Worm (Caenorhabditis elegans) whole organism, young adult: Measurements from ENCODE around the gene K07C11.8.

ENCODE experiments used
- B0019.2 ChIP-seq: fragments of 200-800 bp; sonication (Bioruptor generic); conservative IDR thresholded peaks from 2 replicates; pipeline ENCODE4 v1.3.6; 2022; ENCODE audit warnings: missing genetic modification reagents, missing genetic modification characterization, missing compliant biosample characterization
- C06A6.2 ChIP-seq: fragments of 200-800 bp; sonication (Bioruptor generic); conservative IDR thresholded peaks from 2 replicates; pipeline ENCODE4 v1.3.6; 2022; ENCODE audit warnings: missing genetic modification characterization, missing compliant biosample characterization
- C17E4.6 ChIP-seq: fragments of 200-800 bp; sonication (Bioruptor generic); IDR thresholded peaks from 2 replicates; pipeline ENCODE4 v1.3.6; 2022; ENCODE audit warnings: missing genetic modification reagents, missing genetic modification characterization, missing compliant biosample characterization
- F23B12.7 ChIP-seq: sonication (generic microtip); optimal IDR thresholded peaks from 2 replicates; lab custom pipeline; 2017; ENCODE audit warnings: missing genetic modification characterization, mild to moderate bottlenecking, missing compliant biosample characterization, antibody characterized with exemption, moderate library complexity; ENCODE audit not compliant: insufficient read depth
- F37B4.10 ChIP-seq: fragments of 200-800 bp; sonication (Bioruptor generic); IDR thresholded peaks from 2 replicates; pipeline ENCODE4 v1.3.6; 2022; ENCODE audit warnings: missing genetic modification characterization, missing compliant biosample characterization
- F39B2.1 ChIP-seq: fragments of 200-800 bp; sonication (Bioruptor generic); IDR thresholded peaks from 2 replicates; pipeline ENCODE4 v1.3.6; 2022; ENCODE audit warnings: missing genetic modification reagents, missing genetic modification characterization, missing compliant biosample characterization
- F49E8.2 ChIP-seq: sonication (generic microtip); optimal IDR thresholded peaks from 3 replicates; lab custom pipeline; 2017; ENCODE audit warnings: missing genetic modification characterization, mild to moderate bottlenecking, missing compliant biosample characterization, antibody characterized with exemption, moderate library complexity; ENCODE audit not compliant: insufficient read depth
- F55B11.4 ChIP-seq: sonication (generic microtip); optimal IDR thresholded peaks from 2 replicates; lab custom pipeline; 2016; ENCODE audit warnings: missing compliant biosample characterization, missing genetic modification characterization, borderline replicate concordance; ENCODE audit not compliant: insufficient read depth
- F57A8.1 ChIP-seq: fragments of 200-800 bp; sonication (Bioruptor generic); optimal IDR thresholded peaks from 2 replicates; lab custom pipeline; 2018; ENCODE audit warnings: mild to moderate bottlenecking, missing genetic modification characterization, moderate library complexity, missing compliant biosample characterization
- T07F8.4 ChIP-seq: sonication (generic microtip); optimal IDR thresholded peaks from 2 replicates; lab custom pipeline; 2016; ENCODE audit warnings: mild to moderate bottlenecking, missing genetic modification characterization, moderate library complexity, missing compliant biosample characterization
- Y53F4B.3 ChIP-seq: fragments of 200-800 bp; sonication (Bioruptor generic); IDR thresholded peaks from 2 replicates; pipeline ENCODE4 v1.3.6; 2022; ENCODE audit warnings: missing genetic modification reagents, missing genetic modification characterization, missing compliant biosample characterization
- Y53G8AR.9 ChIP-seq: fragments of 200-800 bp; sonication (Bioruptor generic); conservative IDR thresholded peaks from 2 replicates; pipeline ENCODE4 v1.3.6; 2022; ENCODE audit warnings: missing genetic modification reagents, missing genetic modification characterization, missing compliant biosample characterization
- ZK185.1 ChIP-seq: sonication (generic microtip); optimal IDR thresholded peaks from 2 replicates; lab custom pipeline; 2016; ENCODE audit warnings: mild to moderate bottlenecking, missing genetic modification characterization, missing compliant biosample characterization; ENCODE audit not compliant: poor library complexity, severe bottlenecking
- ama-1 ChIP-seq, 3 experiments: fragments of 150-350 bp in 1 of 3; sonication (generic microtip) in 2 of 3; optimal IDR thresholded peaks; 2 replicates each; lab custom pipeline; 2014 to 2018; ENCODE audit warnings: missing biosample characterization in 2 of 3, missing genetic modification characterization in 2 of 3, missing genetic modification reagents in 2 of 3
- aptf-3 ChIP-seq: fragments of 200-800 bp; sonication (Bioruptor generic); IDR thresholded peaks from 2 replicates; pipeline ENCODE4 v1.3.6; 2022; ENCODE audit warnings: missing genetic modification characterization, missing compliant biosample characterization
- athp-1 ChIP-seq: sonication (generic microtip); optimal IDR thresholded peaks from 2 replicates; lab custom pipeline; 2017; ENCODE audit warnings: mild to moderate bottlenecking, missing genetic modification characterization, missing compliant biosample characterization
- attf-3 ChIP-seq: fragments of 200-800 bp; sonication (Bioruptor generic); conservative IDR thresholded peaks from 2 replicates; pipeline ENCODE4 v1.3.6; 2022; ENCODE audit warnings: missing genetic modification reagents, missing genetic modification characterization, missing compliant biosample characterization
- bed-1 ChIP-seq: fragments of 200-800 bp; sonication (Bioruptor generic); IDR thresholded peaks from 2 replicates; pipeline ENCODE4 v1.3.6; 2022; ENCODE audit warnings: missing genetic modification reagents, missing genetic modification characterization, missing compliant biosample characterization
- ccch-3 ChIP-seq: fragments of 200-800 bp; sonication (Bioruptor generic); optimal IDR thresholded peaks from 2 replicates; lab custom pipeline; 2018; ENCODE audit warnings: mild to moderate bottlenecking, missing genetic modification characterization, missing compliant biosample characterization
- ceh-100 ChIP-seq: fragments of 200-800 bp; sonication (Bioruptor generic); IDR thresholded peaks from 2 replicates; pipeline ENCODE4 v1.3.6; 2022; ENCODE audit warnings: missing genetic modification reagents, missing genetic modification characterization, missing compliant biosample characterization
- ceh-27 ChIP-seq: fragments of 200-800 bp; sonication (Bioruptor generic); optimal IDR thresholded peaks from 2 replicates; lab custom pipeline; 2018; ENCODE audit warnings: mild to moderate bottlenecking, missing genetic modification characterization, moderate library complexity, missing compliant biosample characterization
- ceh-58 ChIP-seq: fragments of 200-800 bp; sonication (Bioruptor generic); IDR thresholded peaks from 2 replicates; pipeline ENCODE4 v1.3.6; 2022; ENCODE audit warnings: missing genetic modification characterization, missing compliant biosample characterization
- dpff-1 ChIP-seq: sonication (generic microtip); optimal IDR thresholded peaks from 2 replicates; lab custom pipeline; 2017; ENCODE audit warnings: mild to moderate bottlenecking, missing genetic modification characterization, missing compliant biosample characterization
- dpl-1 ChIP-seq: fragments of 150-350 bp; optimal IDR thresholded peaks from 2 replicates; lab custom pipeline; 2014; ENCODE audit warnings: missing biosample characterization, missing genetic modification reagents, missing genetic modification characterization
- efl-1 ChIP-seq: fragments of 150-350 bp; optimal IDR thresholded peaks from 2 replicates; lab custom pipeline; 2014; ENCODE audit warnings: missing biosample characterization, missing genetic modification reagents, missing genetic modification characterization
- egl-18 ChIP-seq: fragments of 200-800 bp; sonication (Bioruptor generic); IDR thresholded peaks from 2 replicates; pipeline ENCODE4 v1.3.6; 2022; ENCODE audit warnings: missing genetic modification reagents, missing genetic modification characterization, missing compliant biosample characterization
- ets-4 ChIP-seq: fragments of 200-800 bp; sonication (Bioruptor generic); optimal IDR thresholded peaks from 2 replicates; lab custom pipeline; 2018; ENCODE audit warnings: mild to moderate bottlenecking, missing genetic modification characterization, missing compliant biosample characterization
- hlh-12 ChIP-seq: sonication (generic microtip); optimal IDR thresholded peaks from 2 replicates; lab custom pipeline; 2016; ENCODE audit warnings: missing genetic modification characterization, missing compliant biosample characterization
- hrde-1 ChIP-seq: sonication (generic microtip); optimal IDR thresholded peaks from 2 replicates; lab custom pipeline; 2016; ENCODE audit warnings: missing genetic modification characterization, mild to moderate bottlenecking, missing compliant biosample characterization, moderate library complexity, missing genotype, missing genetic modification reagents, borderline replicate concordance
- lsl-1 ChIP-seq: fragments of 200-800 bp; sonication (Bioruptor generic); optimal IDR thresholded peaks from 2 replicates; lab custom pipeline; 2018; ENCODE audit warnings: mild to moderate bottlenecking, missing genetic modification characterization, moderate library complexity, missing compliant biosample characterization
- lsy-27 ChIP-seq: sonication (generic microtip); optimal IDR thresholded peaks from 2 replicates; lab custom pipeline; 2017; ENCODE audit warnings: missing genetic modification characterization, mild to moderate bottlenecking, missing compliant biosample characterization, antibody characterized with exemption, missing genotype, borderline replicate concordance; ENCODE audit not compliant: insufficient read depth
- madf-10 ChIP-seq: sonication (generic microtip); optimal IDR thresholded peaks from 2 replicates; lab custom pipeline; 2016; ENCODE audit warnings: mild to moderate bottlenecking, missing genetic modification characterization, missing compliant biosample characterization
- madf-3 ChIP-seq: fragments of 200-800 bp; sonication (Bioruptor generic); IDR thresholded peaks from 2 replicates; pipeline ENCODE4 v1.3.6; 2022; ENCODE audit warnings: missing genetic modification reagents, missing genetic modification characterization, missing compliant biosample characterization
- madf-8 ChIP-seq: fragments of 200-800 bp; sonication (Bioruptor generic); conservative IDR thresholded peaks from 2 replicates; pipeline ENCODE4 v1.3.6; 2022; ENCODE audit warnings: missing genetic modification reagents, missing genetic modification characterization, missing compliant biosample characterization
- mel-28 ChIP-seq: sonication (generic microtip); optimal IDR thresholded peaks from 2 replicates; lab custom pipeline; 2016; ENCODE audit warnings: borderline replicate concordance, mild to moderate bottlenecking, missing genetic modification characterization, missing compliant biosample characterization
- mxl-1 ChIP-seq: sonication (generic microtip); optimal IDR thresholded peaks from 2 replicates; lab custom pipeline; 2016; ENCODE audit warnings: missing genetic modification characterization, missing compliant biosample characterization
- nfya-1 ChIP-seq: sonication (generic microtip); optimal IDR thresholded peaks from 2 replicates; lab custom pipeline; 2017; ENCODE audit warnings: antibody characterized with exemption, missing compliant biosample characterization, missing genetic modification characterization, borderline replicate concordance; ENCODE audit not compliant: insufficient read depth
- nhr-120 ChIP-seq: fragments of 200-800 bp; sonication (Bioruptor generic); IDR thresholded peaks from 2 replicates; pipeline ENCODE4 v1.3.6; 2022; ENCODE audit warnings: missing genetic modification characterization, missing compliant biosample characterization
- nhr-27 ChIP-seq: fragments of 200-800 bp; sonication (Bioruptor generic); optimal IDR thresholded peaks from 2 replicates; lab custom pipeline; 2018; ENCODE audit warnings: mild to moderate bottlenecking, missing genetic modification characterization, moderate library complexity, missing compliant biosample characterization
- nhr-90 ChIP-seq: sonication (generic microtip); optimal IDR thresholded peaks from 2 replicates; lab custom pipeline; 2016; ENCODE audit warnings: missing genotype, mild to moderate bottlenecking, missing genetic modification characterization, missing compliant biosample characterization
- pha-4 ChIP-seq: fragments of 150-350 bp; sonication (generic microtip); optimal IDR thresholded peaks from 2 replicates; lab custom pipeline; 2014; ENCODE audit warnings: missing biosample characterization, missing genetic modification reagents, missing genetic modification characterization
- rcor-1 ChIP-seq: fragments of 200-800 bp; sonication (Bioruptor generic); IDR thresholded peaks from 2 replicates; pipeline ENCODE4 v1.3.6; 2022; ENCODE audit warnings: missing genetic modification reagents, missing genetic modification characterization, missing compliant biosample characterization
- repo-1 ChIP-seq: sonication (generic microtip); optimal IDR thresholded peaks from 2 replicates; lab custom pipeline; 2017; ENCODE audit warnings: mild to moderate bottlenecking, missing genetic modification characterization, missing compliant biosample characterization
- sptf-2 ChIP-seq: fragments of 200-800 bp; sonication (Bioruptor generic); optimal IDR thresholded peaks from 2 replicates; lab custom pipeline; 2018; ENCODE audit warnings: mild to moderate bottlenecking, missing genetic modification characterization, missing compliant biosample characterization
- tbp1 ChIP-seq: fragments of 200-800 bp; sonication (Bioruptor generic); optimal IDR thresholded peaks from 2 replicates; lab custom pipeline; 2018; ENCODE audit warnings: mild to moderate bottlenecking, missing genetic modification characterization, missing compliant biosample characterization
- xnd-1 ChIP-seq: sonication (generic microtip); optimal IDR thresholded peaks from 2 replicates; lab custom pipeline; 2016; ENCODE audit warnings: missing genotype, missing genetic modification reagents, missing genetic modification characterization, missing compliant biosample characterization
- ztf-18 ChIP-seq: sonication (generic microtip); optimal IDR thresholded peaks from 2 replicates; lab custom pipeline; 2016; ENCODE audit warnings: missing genotype, mild to moderate bottlenecking, missing genetic modification characterization, missing compliant biosample characterization
- ztf-26 ChIP-seq: sonication (generic microtip); optimal IDR thresholded peaks from 2 replicates; lab custom pipeline; 2017; ENCODE audit warnings: missing genetic modification characterization, missing compliant biosample characterization

The K07C11.8 gene

DNA sequence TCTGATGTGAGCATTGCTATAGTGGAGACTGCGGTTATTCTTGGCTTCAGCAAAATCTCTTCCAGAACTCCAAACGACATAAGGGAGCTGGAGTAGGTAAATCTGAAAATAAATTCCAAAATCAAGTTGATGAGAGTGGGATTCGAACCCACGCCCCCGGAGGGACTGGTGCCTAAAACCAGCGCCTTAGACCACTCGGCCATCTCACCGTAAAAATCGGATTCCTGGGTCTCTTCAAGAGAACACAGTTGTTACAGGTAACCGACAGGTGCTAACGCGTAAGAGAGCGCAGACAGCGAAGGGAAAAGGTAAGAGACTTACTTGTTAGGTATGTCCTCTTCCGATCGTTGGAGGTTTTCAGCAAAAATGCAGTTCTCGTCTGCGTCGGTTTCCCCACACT, 17.6 kb upstream of the K07C11.8 start (continued):
- TF ChIP-seq tbp1 (GFP tag; lab: Kevin White, UChicago) (peak; percentile 87), sptf-2 (GFP tag; lab: Kevin White, UChicago) (no peak), aptf-3 (no peak), Y53F4B.3 (GFP tag; lab: Robert Waterston, UW) (no peak), egl-18 (GFP tag; lab: Robert Waterston, UW) (0 out of 2 replicates have a peak, but pooled peaks have one; percentile 14), repo-1 (tag; lab: Kevin White, UChicago) (no peak), xnd-1 (no peak), F57A8.1 (GFP tag; lab: Kevin White, UChicago) (no peak), ceh-100 (0 out of 2 replicates have a peak, but pooled peaks have one; percentile 42), ccch-3 (GFP tag; lab: Kevin White, UChicago) (no peak), nhr-27 (no peak), nhr-120 (GFP tag; lab: Robert Waterston, UW) (no peak), dpl-1 (GFP tag; lab: Kevin White, UChicago) (no peak), F55B11.4 (tag; lab: Kevin White, UChicago) (no peak), F37B4.10 (GFP tag; lab: Robert Waterston, UW) (no peak), ets-4 (GFP tag; lab: Kevin White, UChicago) (no peak), F39B2.1 (GFP tag; lab: Robert Waterston, UW) (no peak), mxl-1 (tag; lab: Kevin White, UChicago) (no peak), C17E4.6 (GFP tag; lab: Robert Waterston, UW) (no peak), athp-1 (no peak), hrde-1 (tag; lab: Kevin White, UChicago) (no peak), efl-1 (no peak), T07F8.4 (tag; lab: Kevin White, UChicago) (peak; percentile 10), ztf-18 (tag; lab: Kevin White, UChicago) (peak; percentile 43), nfya-1 (tag; lab: Kevin White, UChicago) (no peak), madf-3 (GFP tag; lab: Robert Waterston, UW) (0 out of 2 replicates have a peak, but pooled peaks have one; percentile 20), B0019.2 (GFP tag; lab: Robert Waterston, UW) (no peak), F23B12.7 (peak; percentile 60), C06A6.2 (GFP tag; lab: Robert Waterston, UW) (no peak), madf-8 (GFP tag; lab: Robert Waterston, UW) (no peak), attf-3 (GFP tag; lab: Robert Waterston, UW) (no peak), mel-28 (tag; lab: Kevin White, UChicago) (no peak), rcor-1 (peak; percentile 38; the same call in 1 of the 2 replicates), ama-1 (optimal IDR thresholded peaks at IDR 0.05; lab: Kevin White, UChicago) (no peak), ama-1 (GFP tag; optimal IDR thresholded peaks at IDR 0.05; lab: Kevin White, UChicago) (no peak), nhr-90 (tag; lab: Kevin White, UChicago) (peak; percentile 66), pha-4 (tag; lab: Kevin White, UChicago) (no peak), hlh-12 (no peak), bed-1 (no peak), F49E8.2 (tag; lab: Kevin White, UChicago) (no peak), ZK185.1 (peak; percentile 4), Y53G8AR.9 (GFP tag; lab: Robert Waterston, UW) (no peak), lsl-1 (GFP tag; lab: Kevin White, UChicago) (peak; percentile 26), madf-10 (tag; lab: Kevin White, UChicago) (peak; percentile 9), lsy-27 (tag; lab: Kevin White, UChicago) (no peak), ceh-27 (GFP tag; lab: Kevin White, UChicago) (peak; percentile 38), ztf-26 (tag; lab: Kevin White, UChicago) (no peak), ceh-58 (GFP tag; lab: Robert Waterston, UW) (no peak), dpff-1 (tag; lab: Kevin White, UChicago) (no peak)
